Worm (Caenorhabditis elegans) whole organism, early embryonic: ENCODE results near the gene eif-2A.

Source experiments
- B0310.2 ChIP-seq: sonication (generic microtip); optimal IDR thresholded peaks from 2 replicates; lab custom pipeline; 2016; ENCODE audit warnings: mild to moderate bottlenecking, missing genetic modification characterization, missing compliant biosample characterization
- F13C5.2 ChIP-seq: sonication (generic microtip); optimal IDR thresholded peaks from 2 replicates; lab custom pipeline; 2017; ENCODE audit warnings: mild to moderate bottlenecking, missing genetic modification characterization, inconsistent platforms, missing compliant biosample characterization
- ama-1 ChIP-seq: fragments of 150-350 bp; optimal IDR thresholded peaks from 2 replicates; lab custom pipeline; 2014
- hmg-4 ChIP-seq: fragments of 200-800 bp; sonication (Bioruptor generic); optimal IDR thresholded peaks from 2 replicates; lab custom pipeline; 2018; ENCODE audit warnings: mild to moderate bottlenecking, missing genetic modification characterization, missing compliant biosample characterization

- TF ChIP-seq B0310.2 (tag; lab: Kevin White, UChicago) (no peak), ama-1 (lab: Kevin White, UChicago) (no peak), hmg-4 (no peak), F13C5.2 (tag; lab: Kevin White, UChicago) (no peak)
Observed at ce11 chrII:10390250-10390821, 26.3 kb upstream of the eif-2A start.
